Worm (Caenorhabditis elegans): Measurements from ENCODE around the gene glna-2.

glna-2 gene

DNA sequence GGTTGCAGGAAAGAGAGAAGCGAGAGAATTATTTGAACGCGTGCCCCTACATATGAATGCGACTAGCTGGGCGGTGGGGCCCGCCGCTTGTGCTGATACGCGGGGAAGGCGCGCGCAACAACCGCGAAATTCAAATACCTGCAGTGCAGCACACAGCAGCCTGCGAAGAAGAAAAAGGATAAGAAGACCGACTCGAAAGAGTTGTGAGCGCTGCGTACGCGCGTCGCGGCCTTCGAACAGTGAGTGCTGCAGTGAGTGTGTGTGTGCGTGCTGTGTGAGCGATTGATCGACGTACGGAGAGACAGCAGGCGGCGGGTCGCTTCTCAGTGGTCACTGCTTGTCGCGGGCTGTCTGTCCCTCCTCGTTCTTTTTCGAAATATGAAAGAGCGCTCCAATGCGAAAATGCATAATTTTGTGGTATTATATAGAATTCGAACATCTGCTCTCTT is 19.8 kb downstream of the glna-2 start (continued):
- TF ChIP-seq ceh-58 (GFP tag; IDR thresholded peaks at IDR 0.05) (no peak), Y53F4B.3 (GFP tag; IDR thresholded peaks at IDR 0.05) (no peak), bed-1 (GFP tag; IDR thresholded peaks at IDR 0.05) (no peak), ceh-100 (GFP tag; IDR thresholded peaks at IDR 0.05) (peak; percentile 69), T26A5.8 (tag; optimal IDR thresholded peaks at IDR 0.05) (peak; percentile 18), C17E4.6 (GFP tag; IDR thresholded peaks at IDR 0.05) (no peak), ztf-6 (GFP tag; IDR thresholded peaks at IDR 0.05) (peak; percentile 75; the same call in 1 of the 2 replicates), mel-28 (tag; optimal IDR thresholded peaks at IDR 0.05; ENCODE audit: borderline replicate concordance) (no peak), akir-1 (GFP tag; optimal IDR thresholded peaks at IDR 0.05) (peak; percentile 42), hlh-12 (tag; optimal IDR thresholded peaks at IDR 0.05) (no peak), F33H1.4 (GFP tag; IDR thresholded peaks at IDR 0.05) (peak; percentile 38), sptf-2 (GFP tag; optimal IDR thresholded peaks at IDR 0.05) (peak; percentile 18), ets-4 (GFP tag; optimal IDR thresholded peaks at IDR 0.05) (peak; percentile 15), ZK185.1 (tag; optimal IDR thresholded peaks at IDR 0.05; ENCODE audit: poor library complexity, severe bottlenecking) (peak; percentile 41), egl-44 (GFP tag; IDR thresholded peaks at IDR 0.05) (no peak), rpc-1 (optimal IDR thresholded peaks at IDR 0.05) (no peak), rpc-1 (tag; optimal IDR thresholded peaks at IDR 0.05) (no peak), dox-1 (GFP tag; IDR thresholded peaks at IDR 0.05) (peak; percentile 94), ccch-3 (GFP tag; optimal IDR thresholded peaks at IDR 0.05) (no peak), xnd-1 (tag; optimal IDR thresholded peaks at IDR 0.05) (no peak), fkh-3 (tag; optimal IDR thresholded peaks at IDR 0.05) (no peak), Y56A3A.18 (GFP tag; IDR thresholded peaks at IDR 0.05) (no peak), D2030.7 (GFP tag; IDR thresholded peaks at IDR 0.05) (no peak), cebp-2 (GFP tag; IDR thresholded peaks at IDR 0.05) (0 out of 2 replicates have a peak, but pooled peaks have one; percentile 21), athp-1 (tag; optimal IDR thresholded peaks at IDR 0.05) (peak; percentile 82), repo-1 (tag; optimal IDR thresholded peaks at IDR 0.05) (peak; percentile 83), atf-7 (tag; optimal IDR thresholded peaks at IDR 0.05) (peak; percentile 83), zim-3 (tag; optimal IDR thresholded peaks at IDR 0.05) (peak; percentile 47), him-1 (tag; optimal IDR thresholded peaks at IDR 0.05) (no peak), hlh-26 (GFP tag; conservative IDR thresholded peaks at IDR 0.05) (no peak), attf-6 (GFP tag; IDR thresholded peaks at IDR 0.05) (no peak), lin-54 (GFP tag; optimal IDR thresholded peaks at IDR 0.05) (peak; percentile 78)

DNA sequence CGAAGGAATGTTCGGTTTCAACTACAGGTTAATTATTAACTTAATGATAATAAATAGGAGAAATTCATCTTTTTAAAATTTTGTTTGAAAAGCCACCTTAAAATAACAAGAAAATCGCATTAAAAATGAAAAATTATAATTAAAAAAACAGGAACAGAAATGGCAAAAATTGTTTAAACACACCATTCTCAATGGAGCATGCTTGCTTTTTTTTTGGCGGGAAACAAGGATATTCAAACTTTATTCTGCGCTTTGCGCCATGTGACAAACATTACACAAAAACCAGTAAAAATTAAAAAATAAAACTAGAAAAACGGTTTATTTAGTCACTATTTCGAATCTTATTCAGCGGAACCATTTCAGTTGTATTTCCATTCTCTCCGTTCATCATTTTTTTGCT is 20.3 kb downstream of the glna-2 start:
- TF ChIP-seq gei-17 (GFP tag; optimal IDR thresholded peaks at IDR 0.05) (no peak), efl-1 (GFP tag; optimal IDR thresholded peaks at IDR 0.05) (peak; percentile 41), cebp-1 (GFP tag; IDR thresholded peaks at IDR 0.05) (no peak), cebp-1 (tag; optimal IDR thresholded peaks at IDR 0.05) (no peak), ceh-27 (GFP tag; optimal IDR thresholded peaks at IDR 0.05) (no peak), Y56A3A.18 (GFP tag; IDR thresholded peaks at IDR 0.05) (no peak), hlh-12 (tag; optimal IDR thresholded peaks at IDR 0.05) (no peak), nhr-27 (tag; optimal IDR thresholded peaks at IDR 0.05) (no peak)

ce11 chrII:8032657-8033056 is 24.2 kb downstream of the glna-2 start, which contains the start of gene nrf-6:
nrf-6 (minus strand) TSS chrII:8032708.
- TF ChIP-seq atf-7 (tag; optimal IDR thresholded peaks at IDR 0.05) (peak; percentile 26), ekl-4 (GFP tag; IDR thresholded peaks at IDR 0.05) (no peak), tbp1 (GFP tag; optimal IDR thresholded peaks at IDR 0.05) (peak; percentile 5), hmg-20 (GFP tag; IDR thresholded peaks at IDR 0.05) (no peak), lsl-1 (GFP tag; optimal IDR thresholded peaks at IDR 0.05) (no peak), efl-1 (GFP tag; optimal IDR thresholded peaks at IDR 0.05) (no peak), cebp-2 (GFP tag; IDR thresholded peaks at IDR 0.05) (no peak), nhr-80 (tag; optimal IDR thresholded peaks at IDR 0.05) (peak; percentile 94)

Data from whole organism, young adult.